Worm (Caenorhabditis elegans) whole organism, L4 larva: ENCODE data around the gene rmd-2.
A peak's percentile ranks its signal among the peaks of the same experiment; 100 is the strongest.

Experiments used
- F49E8.2 ChIP-seq: sonication (generic microtip); optimal IDR thresholded peaks from 2 replicates; lab custom pipeline; 2016; ENCODE audit warnings: missing compliant biosample characterization, mild to moderate bottlenecking, missing genetic modification characterization, borderline replicate concordance
- T20F7.1 ChIP-seq: fragments of 200-800 bp; sonication (Bioruptor generic); optimal IDR thresholded peaks from 2 replicates; lab custom pipeline; 2018; ENCODE audit warnings: mild to moderate bottlenecking, missing genetic modification characterization, missing compliant biosample characterization
- Y75B8A.6 ChIP-seq: fragments of 200-800 bp; sonication (Bioruptor generic); IDR thresholded peaks from 2 replicates; pipeline ENCODE4 v1.3.6; 2022; ENCODE audit warnings: missing genetic modification reagents, missing genetic modification characterization, missing compliant biosample characterization
- ceh-44 ChIP-seq: fragments of 200-800 bp; sonication (Bioruptor generic); IDR thresholded peaks from 2 replicates; pipeline ENCODE4 v1.3.6; 2022; ENCODE audit warnings: missing genetic modification reagents, missing genetic modification characterization, missing compliant biosample characterization
- daf-16 ChIP-seq, 3 experiments: sonication (generic microtip); optimal IDR thresholded peaks; 2 replicates each; lab custom pipeline; 2016 to 2017; ENCODE audit warnings: missing genetic modification characterization in 3 of 3, missing genetic modification reagents in 3 of 3, mild to moderate bottlenecking in 2 of 3, missing compliant biosample characterization in 2 of 3, missing biosample characterization in 1 of 3, moderate library complexity in 1 of 3
- dmd-6 ChIP-seq: fragments of 200-800 bp; sonication (Bioruptor generic); IDR thresholded peaks from 2 replicates; pipeline ENCODE4 v1.3.6; 2022; ENCODE audit warnings: missing genetic modification reagents, missing genetic modification characterization, missing compliant biosample characterization
- dpl-1 ChIP-seq: fragments of 150-350 bp; optimal IDR thresholded peaks from 2 replicates; lab custom pipeline; 2014; ENCODE audit warnings: missing biosample characterization, missing genetic modification reagents, missing genetic modification characterization
- dve-1 ChIP-seq: sonication (generic microtip); optimal IDR thresholded peaks from 2 replicates; lab custom pipeline; 2017; ENCODE audit warnings: antibody characterized with exemption, mild to moderate bottlenecking, missing genetic modification characterization, missing compliant biosample characterization; ENCODE audit not compliant: insufficient read depth
- egl-27 ChIP-seq: sonication (generic microtip); optimal IDR thresholded peaks from 3 replicates; lab custom pipeline; 2017; ENCODE audit warnings: missing biosample characterization, missing genetic modification reagents, missing genetic modification characterization
- egl-43 ChIP-seq: fragments of 200-800 bp; sonication (Bioruptor generic); IDR thresholded peaks from 2 replicates; pipeline ENCODE4 v1.3.6; 2022; ENCODE audit warnings: missing genetic modification reagents, missing genetic modification characterization, missing compliant biosample characterization
- fkh-10 ChIP-seq: fragments of 150-350 bp; optimal IDR thresholded peaks from 2 replicates; lab custom pipeline; 2014; ENCODE audit warnings: missing biosample characterization, missing genetic modification reagents, missing genetic modification characterization
- hif-1 ChIP-seq, 2 experiments: sonication (generic microtip); optimal IDR thresholded peaks; 2 replicates each; lab custom pipeline; 2016 to 2017; ENCODE audit warnings: missing compliant biosample characterization in 2 of 2, missing genetic modification characterization in 2 of 2, missing genetic modification reagents in 2 of 2, missing genotype in 2 of 2, mild to moderate bottlenecking in 1 of 2
- hlh-11 ChIP-seq: fragments of 200-800 bp; sonication (Bioruptor generic); optimal IDR thresholded peaks from 2 replicates; lab custom pipeline; 2018; ENCODE audit warnings: mild to moderate bottlenecking, missing genetic modification characterization, missing compliant biosample characterization
- hlh-30 ChIP-seq: sonication (generic microtip); optimal IDR thresholded peaks from 2 replicates; lab custom pipeline; 2017; ENCODE audit warnings: antibody characterized with exemption, mild to moderate bottlenecking, missing genetic modification characterization, missing compliant biosample characterization; ENCODE audit not compliant: insufficient read depth
- lin-13 ChIP-seq: fragments of 150-350 bp; optimal IDR thresholded peaks from 2 replicates; lab custom pipeline; 2014; ENCODE audit warnings: missing biosample characterization, missing genetic modification reagents, missing genetic modification characterization
- lin-38 ChIP-seq: fragments of 200-800 bp; sonication (Bioruptor generic); IDR thresholded peaks from 2 replicates; pipeline ENCODE4 v1.3.6; 2022; ENCODE audit warnings: missing genetic modification reagents, missing genetic modification characterization, missing compliant biosample characterization
- lir-3 ChIP-seq: sonication (generic microtip); optimal IDR thresholded peaks from 2 replicates; lab custom pipeline; 2016; ENCODE audit warnings: mild to moderate bottlenecking, missing genetic modification characterization, missing compliant biosample characterization
- lsy-2 ChIP-seq, 2 experiments: fragments of 150-350 bp in 1 of 2; sonication (generic microtip) in 1 of 2; optimal IDR thresholded peaks; 2 replicates each; lab custom pipeline; 2014 to 2017; ENCODE audit warnings: missing biosample characterization in 2 of 2, missing genetic modification characterization in 2 of 2
- madf-5 ChIP-seq, 2 experiments: fragments of 200-800 bp; sonication (Bioruptor generic); IDR thresholded peaks; 2 replicates each; pipeline ENCODE4 v1.3.6; 2022; ENCODE audit warnings: missing compliant biosample characterization in 2 of 2, missing genetic modification characterization in 2 of 2
- mdl-1 ChIP-seq, 2 experiments: fragments of 150-350 bp in 1 of 2; sonication (generic microtip) in 1 of 2; optimal IDR thresholded peaks; 2 replicates each; lab custom pipeline; 2014 to 2017; ENCODE audit warnings: missing biosample characterization in 2 of 2, missing genetic modification characterization in 2 of 2
- mdt-29 ChIP-seq: fragments of 200-800 bp; sonication (Bioruptor generic); IDR thresholded peaks from 2 replicates; pipeline ENCODE4 v1.3.6; 2022; ENCODE audit warnings: missing genetic modification reagents, missing genetic modification characterization, missing compliant biosample characterization
- mep-1 ChIP-seq: fragments of 150-350 bp; sonication (generic microtip); optimal IDR thresholded peaks from 3 replicates; lab custom pipeline; 2014; ENCODE audit warnings: missing biosample characterization, missing genetic modification characterization
- nhr-10 ChIP-seq: fragments of 150-350 bp; optimal IDR thresholded peaks from 2 replicates; lab custom pipeline; 2014; ENCODE audit warnings: missing biosample characterization, missing genetic modification characterization
- nhr-102 ChIP-seq: sonication (generic microtip); optimal IDR thresholded peaks from 2 replicates; lab custom pipeline; 2016; ENCODE audit warnings: mild to moderate bottlenecking, missing genetic modification characterization, moderate library complexity, missing compliant biosample characterization
- nhr-237 ChIP-seq: sonication (generic microtip); optimal IDR thresholded peaks from 2 replicates; lab custom pipeline; 2017; ENCODE audit warnings: missing biosample characterization, missing genetic modification characterization
- nhr-28 ChIP-seq: fragments of 150-350 bp; optimal IDR thresholded peaks from 2 replicates; lab custom pipeline; 2014; ENCODE audit warnings: missing biosample characterization, missing genetic modification characterization
- nhr-48 ChIP-seq: sonication (generic microtip); optimal IDR thresholded peaks from 2 replicates; lab custom pipeline; 2016; ENCODE audit warnings: mild to moderate bottlenecking, missing genetic modification characterization, missing compliant biosample characterization
- nhr-6 ChIP-seq: fragments of 150-350 bp; optimal IDR thresholded peaks from 2 replicates; lab custom pipeline; 2014; ENCODE audit warnings: missing biosample characterization, missing genetic modification characterization
- nhr-76 ChIP-seq: fragments of 150-350 bp; optimal IDR thresholded peaks from 2 replicates; lab custom pipeline; 2014; ENCODE audit warnings: missing biosample characterization, missing genetic modification characterization
- nhr-77 ChIP-seq: fragments of 150-350 bp; optimal IDR thresholded peaks from 2 replicates; lab custom pipeline; 2014; ENCODE audit warnings: missing biosample characterization, missing genetic modification characterization
- pha-4 ChIP-seq, 2 experiments: fragments of 150-350 bp in 1 of 2; fragments of 200-800 bp in 1 of 2; sonication (Bioruptor generic) in 1 of 2; IDR thresholded peaks in 1 of 2; optimal IDR thresholded peaks in 1 of 2; 2 replicates each; pipeline versions ENCODE4 v1.3.6 to Lab custom; 2014 to 2022; ENCODE audit warnings: missing genetic modification characterization in 2 of 2, missing genetic modification reagents in 2 of 2, missing biosample characterization in 1 of 2, missing compliant biosample characterization in 1 of 2
- php-3 ChIP-seq: fragments of 200-800 bp; sonication (Bioruptor generic); IDR thresholded peaks from 2 replicates; pipeline ENCODE4 v1.3.6; 2022; ENCODE audit warnings: missing genetic modification reagents, missing genetic modification characterization, missing compliant biosample characterization
- pqm-1 ChIP-seq: sonication (generic microtip); optimal IDR thresholded peaks from 2 replicates; lab custom pipeline; 2017; ENCODE audit warnings: missing biosample characterization, missing genetic modification characterization
- set-16 ChIP-seq: fragments of 200-800 bp; sonication (Bioruptor generic); IDR thresholded peaks from 2 replicates; pipeline ENCODE4 v1.3.6; 2022; ENCODE audit warnings: missing genetic modification reagents, missing genetic modification characterization, missing compliant biosample characterization
- snpc-1.2 ChIP-seq: fragments of 200-800 bp; sonication (Bioruptor generic); IDR thresholded peaks from 2 replicates; pipeline ENCODE4 v1.3.6; 2022; ENCODE audit warnings: missing genetic modification reagents, missing genetic modification characterization, missing compliant biosample characterization
- spr-3 ChIP-seq: fragments of 200-800 bp; sonication (Bioruptor generic); optimal IDR thresholded peaks from 2 replicates; lab custom pipeline; 2018; ENCODE audit warnings: mild to moderate bottlenecking, missing genetic modification characterization, missing compliant biosample characterization
- tra-1 ChIP-seq: fragments of 200-800 bp; sonication (Bioruptor generic); IDR thresholded peaks from 2 replicates; pipeline ENCODE4 v1.3.6; 2022; ENCODE audit warnings: missing genetic modification reagents, missing genetic modification characterization, missing compliant biosample characterization
- unc-130 ChIP-seq: sonication (generic microtip); optimal IDR thresholded peaks from 2 replicates; lab custom pipeline; 2016; ENCODE audit warnings: missing genetic modification reagents, missing genetic modification characterization, missing compliant biosample characterization
- unc-39 ChIP-seq: sonication (generic microtip); optimal IDR thresholded peaks from 2 replicates; lab custom pipeline; 2017; ENCODE audit warnings: missing biosample characterization, missing genetic modification characterization
- zip-2 ChIP-seq: fragments of 150-350 bp; optimal IDR thresholded peaks from 2 replicates; lab custom pipeline; 2014; ENCODE audit warnings: missing biosample characterization, missing genetic modification characterization
- ztf-11 ChIP-seq: fragments of 150-350 bp; optimal IDR thresholded peaks from 2 replicates; lab custom pipeline; 2014; ENCODE audit warnings: missing biosample characterization, missing genetic modification characterization

The rmd-2 gene

ce11 chrV:10006374-10006773 lies 20.3 kb upstream of the rmd-2 start:
- peak; percentile 15 for TF ChIP-seq hlh-30 (tag; lab: Kevin White, UChicago)
- TF ChIP-seq F49E8.2 (tag; lab: Kevin White, UChicago) = no peak
- TF ChIP-seq ztf-11 = no peak
- TF ChIP-seq nhr-76 (tag; lab: Kevin White, UChicago) = no peak
- TF ChIP-seq dve-1 (tag; lab: Kevin White, UChicago) = no peak

- TF ChIP-seq dmd-6 (GFP tag; lab: Robert Waterston, UW) (peak; percentile 12; the same call in 1 of the 2 replicates), hlh-30 (tag; lab: Kevin White, UChicago) (peak; percentile 62), nhr-28 (peak; percentile 96)
- TF ChIP-seq, all 104 proteins: peak for 3; not testable (repeated sequence) for 101
These were observed 18.1 kb upstream of the rmd-2 start, which contains the start of gene uda-1 for ce11 chrV:10004048-10004761. uda-1 (plus strand) TSS chrV:10004755.

ce11 chrV:10003315-10003969 lies 17.4 kb upstream of the rmd-2 start:
- TF ChIP-seq T20F7.1 (peak; percentile 56), hlh-30 (tag; lab: Kevin White, UChicago) (peak; percentile 31), egl-43 (no peak), pha-4 (GFP tag; IDR thresholded peaks at IDR 0.05; lab: Robert Waterston, UW) (no peak), pha-4 (tag; optimal IDR thresholded peaks at IDR 0.05; lab: Kevin White, UChicago) (no peak), nhr-28 (peak; percentile 71), nhr-6 (tag; lab: Kevin White, UChicago) (no peak), nhr-77 (tag; lab: Kevin White, UChicago) (peak; percentile 5), snpc-1.2 (no peak), fkh-10 (GFP tag; lab: Kevin White, UChicago) (no peak), unc-130 (GFP tag; lab: Kevin White, UChicago) (peak; percentile 17), dve-1 (tag; lab: Kevin White, UChicago) (peak; percentile 86), nhr-48 (tag; lab: Kevin White, UChicago) (peak; percentile 57), madf-5 (GFP tag; IDR thresholded peaks at IDR 0.05; lab: Robert Waterston, UW) (no peak), hif-1 (tag; optimal IDR thresholded peaks at IDR 0.05; lab: Kevin White, UChicago) (peak in 1 of 2 experiments; percentile 62), dmd-6 (GFP tag; lab: Robert Waterston, UW) (peak; percentile 72), dpl-1 (GFP tag; lab: Kevin White, UChicago) (peak; percentile 31), nhr-102 (tag; lab: Kevin White, UChicago) (peak; percentile 18), daf-16 (GFP tag; optimal IDR thresholded peaks at IDR 0.05; lab: Kevin White, UChicago) (peak in 1 of 2 experiments; percentile 13), daf-16 (tag; optimal IDR thresholded peaks at IDR 0.05; lab: Kevin White, UChicago) (peak; percentile 55), unc-39 (no peak), mdl-1 (tag; optimal IDR thresholded peaks at IDR 0.05; lab: Kevin White, UChicago) (peak in 1 of 2 experiments; percentile 41), set-16 (GFP tag; lab: Robert Waterston, UW) (no peak), mep-1 (tag; lab: Kevin White, UChicago) (peak; percentile 55), mdt-29 (no peak), lsy-2 (tag; optimal IDR thresholded peaks at IDR 0.05; lab: Kevin White, UChicago) (peak; percentile 23 to 75), lin-13 (GFP tag; lab: Kevin White, UChicago) (peak; percentile 8), zip-2 (tag; lab: Kevin White, UChicago) (no peak), lin-38 (GFP tag; lab: Robert Waterston, UW) (peak; percentile 94), lir-3 (no peak), nhr-237 (tag; lab: Kevin White, UChicago) (no peak), ceh-44 (GFP tag; lab: Robert Waterston, UW) (no peak), egl-27 (tag; lab: Kevin White, UChicago) (no peak), nhr-10 (tag; lab: Kevin White, UChicago) (no peak), Y75B8A.6 (GFP tag; lab: Robert Waterston, UW) (no peak), tra-1 (peak; percentile 43; the same call in 1 of the 2 replicates), hlh-11 (peak; percentile 75), php-3 (no peak), spr-3 (GFP tag; lab: Kevin White, UChicago) (no peak), pqm-1 (peak; percentile 64)
